Fruit fly (Drosophila melanogaster) whole organism: ENCODE data around the gene pzg.

Experiments
- CG8478 ChIP-seq: fragments of >200 bp; optimal IDR thresholded peaks from 2 replicates; lab custom pipeline; 2018; ENCODE audit warnings: inconsistent platforms
- Dll ChIP-seq: fragments of >200 bp; optimal IDR thresholded peaks from 2 replicates; lab custom pipeline; 2017
- pan ChIP-seq: fragments of >200 bp; optimal IDR thresholded peaks from 2 replicates; lab custom pipeline; 2017
- psq ChIP-seq: fragments of >200 bp; optimal IDR thresholded peaks from 2 replicates; lab custom pipeline; 2017
- usp ChIP-seq: fragments of >200 bp; optimal IDR thresholded peaks from 2 replicates; lab custom pipeline; 2017; ENCODE audit warnings: missing biosample characterization, missing genetic modification characterization, mixed read lengths

DNA sequence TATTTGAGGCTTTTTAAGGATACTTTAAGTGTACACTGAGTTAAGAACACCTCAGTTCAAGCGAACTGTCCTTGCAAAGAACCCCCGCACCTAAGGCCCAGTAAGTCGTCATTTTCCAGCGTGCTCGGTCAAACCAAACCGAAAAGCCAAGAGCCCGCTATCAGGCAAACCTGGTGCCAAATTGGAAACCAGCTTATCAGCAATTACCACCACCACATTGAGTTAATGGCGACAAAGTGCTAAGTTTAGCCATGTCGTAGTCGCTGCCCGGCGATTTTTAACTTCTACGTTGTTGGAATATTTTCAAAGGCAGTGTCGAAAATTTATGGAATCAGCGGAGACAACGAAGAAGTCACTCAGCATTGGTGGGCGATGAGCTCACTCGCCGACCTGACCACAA lies 3.2 kb upstream of the pzg start:
- TF ChIP-seq Dll (no peak), psq (lab: Kevin White, UChicago) (no peak), CG8478 (lab: Kevin White, UChicago) (no peak), usp (no peak), pan (no peak)
